Fruit fly (Drosophila melanogaster) Kc167 (cell line): ENCODE measurements around the gene CG32537.

ENCODE experiments used
- Myc ChIP-seq: fragments of >200 bp; optimal IDR thresholded peaks from 2 replicates; lab custom pipeline; 2017; ENCODE audit warnings: missing external identifiers
- insv ChIP-seq: fragments of >200 bp; optimal IDR thresholded peaks from 3 replicates; lab custom pipeline; 2018; ENCODE audit warnings: missing external identifiers
- ttk ChIP-seq: sonication (Bioruptor generic); optimal IDR thresholded peaks from 2 replicates; lab custom pipeline; 2017; ENCODE audit warnings: missing external identifiers

DNA sequence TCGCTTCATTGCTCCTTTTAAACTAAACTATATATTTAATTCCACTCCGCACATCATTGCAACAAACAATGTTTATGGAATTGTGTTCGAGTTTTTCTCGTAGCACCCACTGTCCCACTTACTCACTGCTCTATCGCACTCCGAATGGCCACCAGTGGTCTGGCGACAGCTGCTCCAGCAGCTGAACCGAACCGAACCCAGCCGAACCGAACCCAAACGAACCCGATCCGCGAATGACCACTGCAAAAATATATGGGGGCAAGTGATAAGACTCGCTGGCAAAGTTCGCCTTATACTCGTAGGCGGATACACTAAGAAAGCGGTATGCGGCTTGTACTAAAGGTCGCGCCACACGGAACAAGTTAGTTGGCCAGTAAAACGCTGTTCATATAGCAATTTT is 28.8 kb upstream of the CG32537 start:
- no peak for TF ChIP-seq ttk (lab: Kevin White, UChicago)
- no peak for TF ChIP-seq Myc (lab: Kevin White, UChicago)
- no peak for TF ChIP-seq insv
